Fruit fly (Drosophila melanogaster) whole organism, embryonic: ENCODE results near the gene CG34332.

ENCODE experiments used
- ATbp ChIP-seq: fragments of 200-800 bp; sonication (Bioruptor generic); optimal IDR thresholded peaks from 2 replicates; lab custom pipeline; 2017; ENCODE audit warnings: missing biosample characterization, mild to moderate bottlenecking, missing genetic modification characterization, missing genetic modification reagents
- Aef1 ChIP-seq: fragments of 200-800 bp; sonication (Bioruptor generic); IDR thresholded peaks from 3 replicates; pipeline ENCODE4 v1.3.6; 2022; ENCODE audit warnings: missing biosample characterization, missing genetic modification characterization
- Atf3 ChIP-seq: fragments of 200-800 bp; sonication (Bioruptor generic); optimal IDR thresholded peaks from 3 replicates; lab custom pipeline; 2016; ENCODE audit warnings: missing biosample characterization, missing genetic modification characterization
- Bdp1 ChIP-seq: fragments of 200-800 bp; sonication (Bioruptor generic); optimal IDR thresholded peaks from 3 replicates; lab custom pipeline; 2016; ENCODE audit warnings: missing biosample characterization, missing genetic modification characterization
- Blimp-1 ChIP-seq: fragments of 200-800 bp; sonication (Bioruptor generic); optimal IDR thresholded peaks from 3 replicates; lab custom pipeline; 2018; ENCODE audit warnings: missing biosample characterization, missing genetic modification characterization, mild to moderate bottlenecking, moderate library complexity, missing genetic modification reagents
- CG11560 ChIP-seq: fragments of 200-800 bp; sonication (Bioruptor generic); IDR thresholded peaks from 3 replicates; pipeline ENCODE4 v1.3.6; 2022; ENCODE audit warnings: missing biosample characterization, missing genetic modification characterization
- CG14050 ChIP-seq: fragments of 200-800 bp; sonication (Bioruptor generic); IDR thresholded peaks from 3 replicates; pipeline ENCODE4 v1.3.6; 2022; ENCODE audit warnings: missing biosample characterization, missing genetic modification characterization
- CG17328 ChIP-seq: fragments of 200-800 bp; sonication (Bioruptor generic); IDR thresholded peaks from 2 replicates; pipeline ENCODE4 v1.3.6; 2022; ENCODE audit warnings: missing biosample characterization, missing genetic modification characterization
- CG17385 ChIP-seq: fragments of 200-800 bp; sonication (Bioruptor generic); optimal IDR thresholded peaks from 3 replicates; lab custom pipeline; 2018; ENCODE audit warnings: missing biosample characterization, mild to moderate bottlenecking, missing genetic modification characterization
- CG2712 ChIP-seq: fragments of 200-800 bp; optimal IDR thresholded peaks from 3 replicates; lab custom pipeline; 2019; ENCODE audit warnings: missing biosample characterization, mild to moderate bottlenecking, missing genetic modification characterization, moderate library complexity
- CG2889 ChIP-seq: fragments of 200-800 bp; sonication (Bioruptor generic); IDR thresholded peaks from 3 replicates; pipeline ENCODE4 v1.3.6; 2022; ENCODE audit warnings: missing biosample characterization, missing genetic modification characterization
- CG30020 ChIP-seq: fragments of 200-800 bp; optimal IDR thresholded peaks from 2 replicates; lab custom pipeline; 2019; ENCODE audit warnings: missing biosample characterization, mild to moderate bottlenecking, missing genetic modification characterization, moderate library complexity
- CG33213 ChIP-seq: fragments of 200-800 bp; sonication (Bioruptor generic); optimal IDR thresholded peaks from 3 replicates; lab custom pipeline; 2016; ENCODE audit warnings: missing biosample characterization, missing genetic modification characterization
- CG34376 ChIP-seq: fragments of 200-800 bp; sonication (Bioruptor generic); optimal IDR thresholded peaks from 2 replicates; lab custom pipeline; 2018; ENCODE audit warnings: missing biosample characterization, mild to moderate bottlenecking, missing genetic modification characterization
- CG6765 ChIP-seq: fragments of 200-800 bp; sonication (Bioruptor generic); optimal IDR thresholded peaks from 3 replicates; lab custom pipeline; 2017; ENCODE audit warnings: missing biosample characterization, mild to moderate bottlenecking, missing genetic modification characterization
- CG7745 ChIP-seq: fragments of 200-800 bp; sonication (Bioruptor generic); optimal IDR thresholded peaks from 2 replicates; lab custom pipeline; 2018; ENCODE audit warnings: missing biosample characterization, mild to moderate bottlenecking, missing genetic modification characterization, moderate library complexity
- D19A ChIP-seq: fragments of 200-800 bp; optimal IDR thresholded peaks from 3 replicates; lab custom pipeline; 2019; ENCODE audit warnings: missing biosample characterization, mild to moderate bottlenecking, missing genetic modification characterization, moderate library complexity
- Dip2 ChIP-seq: fragments of 200-800 bp; sonication (Bioruptor generic); IDR thresholded peaks from 2 replicates; pipeline ENCODE4 v1.3.6; 2022; ENCODE audit warnings: missing biosample characterization, missing genetic modification characterization
- Dll ChIP-seq: fragments of 200-800 bp; sonication (Bioruptor generic); IDR thresholded peaks from 4 replicates; pipeline ENCODE4 v1.3.6; 2022; ENCODE audit warnings: missing biosample characterization, missing genetic modification characterization; ENCODE audit not compliant: partially characterized antibody
- Dref ChIP-seq: fragments of 200-800 bp; sonication (Bioruptor generic); IDR thresholded peaks from 2 replicates; pipeline ENCODE4 v1.3.6; 2022; ENCODE audit warnings: missing biosample characterization, missing genetic modification characterization
- Gug ChIP-seq: fragments of 200-800 bp; sonication (Bioruptor generic); IDR thresholded peaks from 4 replicates; pipeline ENCODE4 v1.3.6; 2022; ENCODE audit warnings: missing biosample characterization, missing genetic modification characterization
- Hr78 ChIP-seq, 2 experiments: fragments of 200-800 bp in 1 of 2; fragments of >200 bp in 1 of 2; sonication (Bioruptor generic) in 1 of 2; optimal IDR thresholded peaks; 2 replicates each; lab custom pipeline; 2017 to 2019; ENCODE audit warnings: missing biosample characterization in 2 of 2, missing genetic modification characterization in 2 of 2, mild to moderate bottlenecking in 1 of 2, moderate library complexity in 1 of 2
- Hsf ChIP-seq: fragments of 200-800 bp; sonication (Bioruptor generic); optimal IDR thresholded peaks from 3 replicates; lab custom pipeline; 2016; ENCODE audit warnings: missing biosample characterization, missing genetic modification characterization
- Myb ChIP-seq: fragments of 200-800 bp; sonication (Bioruptor generic); optimal IDR thresholded peaks from 2 replicates; lab custom pipeline; 2016; ENCODE audit warnings: missing biosample characterization, missing genetic modification characterization
- Oli ChIP-seq: fragments of 200-800 bp; sonication (Bioruptor generic); optimal IDR thresholded peaks from 2 replicates; lab custom pipeline; 2018; ENCODE audit warnings: missing biosample characterization, mild to moderate bottlenecking, missing genetic modification characterization, moderate library complexity
- Ptx1 ChIP-seq: fragments of 200-800 bp; sonication (Bioruptor generic); IDR thresholded peaks from 2 replicates; pipeline ENCODE4 v1.3.6; 2022; ENCODE audit warnings: missing biosample characterization, missing genetic modification characterization
- Stat92E ChIP-seq, 3 experiments: fragments of >200 bp in 2 of 3; fragments of 200-800 bp in 1 of 3; sonication (Bioruptor generic) in 1 of 3; optimal IDR thresholded peaks; 2 replicates each; lab custom pipeline; 2017 to 2019; ENCODE audit warnings: missing biosample characterization in 3 of 3, missing genetic modification characterization in 3 of 3, mild to moderate bottlenecking in 1 of 3, moderate library complexity in 1 of 3
- Vsx1 ChIP-seq: fragments of 200-800 bp; sonication (Bioruptor generic); optimal IDR thresholded peaks from 2 replicates; lab custom pipeline; 2017; ENCODE audit warnings: missing biosample characterization, mild to moderate bottlenecking, missing genetic modification characterization, missing genetic modification reagents
- abd-A ChIP-seq: fragments of 200-800 bp; sonication (Bioruptor generic); optimal IDR thresholded peaks from 3 replicates; lab custom pipeline; 2019; ENCODE audit warnings: missing biosample characterization, mild to moderate bottlenecking, missing genetic modification characterization, moderate library complexity
- chn ChIP-seq: fragments of 200-800 bp; sonication (Bioruptor generic); optimal IDR thresholded peaks from 2 replicates; lab custom pipeline; 2016; ENCODE audit warnings: missing biosample characterization, missing genetic modification characterization
- ci ChIP-seq: fragments of 200-800 bp; sonication (Bioruptor generic); IDR thresholded peaks from 3 replicates; pipeline ENCODE4 v1.3.6; 2022; ENCODE audit warnings: missing biosample characterization, missing genetic modification characterization
- dmrt99B ChIP-seq: fragments of 200-800 bp; sonication (Bioruptor generic); optimal IDR thresholded peaks from 2 replicates; lab custom pipeline; 2018; ENCODE audit warnings: missing biosample characterization, mild to moderate bottlenecking, missing genetic modification characterization, moderate library complexity
- ftz-f1 ChIP-seq: fragments of 200-800 bp; sonication (Bioruptor generic); optimal IDR thresholded peaks from 2 replicates; lab custom pipeline; 2016; ENCODE audit warnings: missing biosample characterization, missing genetic modification characterization
- grau ChIP-seq: fragments of 200-800 bp; optimal IDR thresholded peaks from 3 replicates; lab custom pipeline; 2019; ENCODE audit warnings: missing biosample characterization, mild to moderate bottlenecking, missing genetic modification characterization, moderate library complexity
- lab ChIP-seq: fragments of 200-800 bp; sonication (Bioruptor generic); optimal IDR thresholded peaks from 3 replicates; lab custom pipeline; 2017; ENCODE audit warnings: missing biosample characterization, missing genetic modification characterization, mild to moderate bottlenecking, moderate library complexity, missing genetic modification reagents
- lola ChIP-seq, 3 experiments: fragments of >200 bp in 2 of 3; fragments of 200-800 bp in 1 of 3; sonication (Bioruptor generic) in 1 of 3; optimal IDR thresholded peaks; 2 replicates each; lab custom pipeline; 2017 to 2019; ENCODE audit warnings: missing biosample characterization in 3 of 3, missing genetic modification characterization in 3 of 3, mild to moderate bottlenecking in 1 of 3, moderate library complexity in 1 of 3
- nerfin-2 ChIP-seq: fragments of 200-800 bp; sonication (Bioruptor generic); IDR thresholded peaks from 2 replicates; pipeline ENCODE4 v1.3.6; 2022; ENCODE audit warnings: missing biosample characterization, missing genetic modification characterization; ENCODE audit not compliant: partially characterized antibody
- prd ChIP-seq, 3 experiments: fragments of >200 bp in 2 of 3; fragments of 200-800 bp in 1 of 3; sonication (Bioruptor generic) in 1 of 3; optimal IDR thresholded peaks in 2 of 3; IDR thresholded peaks in 1 of 3; 2 replicates in 2 of 3; 3 replicates in 1 of 3; pipeline versions ENCODE4 v1.3.6 to Lab custom; 2017 to 2022; ENCODE audit warnings: missing biosample characterization in 1 of 3, missing genetic modification characterization in 1 of 3
- scrt ChIP-seq: fragments of 200-800 bp; sonication (Bioruptor generic); optimal IDR thresholded peaks from 2 replicates; lab custom pipeline; 2018; ENCODE audit warnings: missing biosample characterization, mild to moderate bottlenecking, missing genetic modification characterization, moderate library complexity
- sens ChIP-seq: fragments of 200-800 bp; sonication (Bioruptor generic); peaks from one replicate; lab custom pipeline; 2016; ENCODE audit warnings: missing biosample characterization, missing genetic modification characterization
- sima ChIP-seq: fragments of 200-800 bp; sonication (Bioruptor generic); optimal IDR thresholded peaks from 2 replicates; lab custom pipeline; 2016; ENCODE audit warnings: missing biosample characterization, missing genetic modification characterization
- sqz ChIP-seq: fragments of 200-800 bp; sonication (Bioruptor generic); optimal IDR thresholded peaks from 3 replicates; lab custom pipeline; 2018; ENCODE audit warnings: missing biosample characterization, mild to moderate bottlenecking, missing genetic modification characterization
- stc ChIP-seq: fragments of 200-800 bp; sonication (Bioruptor generic); IDR thresholded peaks from 2 replicates; pipeline ENCODE4 v1.3.6; 2022; ENCODE audit warnings: missing biosample characterization, missing genetic modification characterization
- tap ChIP-seq: fragments of 200-800 bp; optimal IDR thresholded peaks from 3 replicates; lab custom pipeline; 2019; ENCODE audit warnings: missing biosample characterization, mild to moderate bottlenecking, missing genetic modification characterization, moderate library complexity
- twi ChIP-seq: fragments of 200-800 bp; optimal IDR thresholded peaks from 2 replicates; lab custom pipeline; 2019; ENCODE audit warnings: missing biosample characterization, mild to moderate bottlenecking, missing genetic modification characterization, moderate library complexity
- unpg ChIP-seq: fragments of 200-800 bp; sonication (Bioruptor generic); optimal IDR thresholded peaks from 3 replicates; lab custom pipeline; 2018; ENCODE audit warnings: missing biosample characterization, mild to moderate bottlenecking, missing genetic modification characterization, moderate library complexity
- vfl ChIP-seq: fragments of 200-800 bp; sonication (Bioruptor generic); optimal IDR thresholded peaks from 2 replicates; lab custom pipeline; 2016; ENCODE audit warnings: missing biosample characterization, missing genetic modification characterization
- zen2 ChIP-seq: fragments of 200-800 bp; sonication (Bioruptor generic); IDR thresholded peaks from 3 replicates; pipeline ENCODE4 v1.3.6; 2022; ENCODE audit warnings: missing biosample characterization, missing genetic modification characterization; ENCODE audit not compliant: partially characterized antibody
- zfh2 ChIP-seq: fragments of 200-800 bp; sonication (Bioruptor generic); optimal IDR thresholded peaks from 2 replicates; lab custom pipeline; 2016; ENCODE audit warnings: missing biosample characterization, missing genetic modification characterization

CG34332 gene

dm6 chrX:20173464-20173995, 32.7 kb downstream of the CG34332 start, which contains the start of gene AnxB10 (continued):
- TF ChIP-seq Aef1 (GFP tag; lab: Robert Waterston, UW) (peak; percentile 47; the same call in 2 of the 3 replicates), CG34376 (GFP tag; lab: Kevin White, UChicago) (no peak), Stat92E (GFP tag; optimal IDR thresholded peaks at IDR 0.05; lab: Kevin White, UChicago) (no peak), abd-A (tag; lab: Kevin White, UChicago) (no peak), CG6765 (GFP tag; lab: Kevin White, UChicago) (peak; percentile 33), Ptx1 (peak; percentile 69), CG17328 (GFP tag; lab: Robert Waterston, UW) (no peak), zfh2 (peak; percentile 25), dmrt99B (tag; lab: Kevin White, UChicago) (peak; percentile 79), Blimp-1 (GFP tag; lab: Kevin White, UChicago) (peak; percentile 64), scrt (GFP tag; lab: Kevin White, UChicago) (peak; percentile 41), CG14050 (GFP tag; lab: Robert Waterston, UW) (no peak), Hr78 (GFP tag; optimal IDR thresholded peaks at IDR 0.05; lab: Kevin White, UChicago) (no peak), Dll (GFP tag; lab: Robert Waterston, UW) (no peak), stc (GFP tag; lab: Robert Waterston, UW) (0 out of 2 replicates have a peak, but pooled peaks have one; percentile 52), twi (tag; lab: Kevin White, UChicago) (no peak), Dref (GFP tag; lab: Robert Waterston, UW) (no peak), sens (peak; percentile 93), Oli (peak; percentile 69), CG17385 (peak; percentile 39), unpg (peak; percentile 29), nerfin-2 (GFP tag; lab: Robert Waterston, UW) (no peak), Atf3 (GFP tag; lab: Kevin White, UChicago) (peak; percentile 2), prd (optimal IDR thresholded peaks at IDR 0.05; lab: Kevin White, UChicago) (no peak), prd (GFP tag; IDR thresholded peaks at IDR 0.05; lab: Robert Waterston, UW) (peak; percentile 44; the same call in 2 of the 3 replicates), D19A (tag; lab: Kevin White, UChicago) (peak; percentile 56), Hsf (GFP tag; lab: Kevin White, UChicago) (peak; percentile 62), Gug (GFP tag; lab: Robert Waterston, UW) (0 out of 4 replicates have a peak, but pooled peaks have one; percentile 20), chn (GFP tag; lab: Kevin White, UChicago) (peak; percentile 44), zen2 (GFP tag; lab: Robert Waterston, UW) (no peak), ATbp (GFP tag; lab: Kevin White, UChicago) (peak; percentile 14), ci (no peak), lola (GFP tag; optimal IDR thresholded peaks at IDR 0.05; lab: Kevin White, UChicago) (peak in 1 of 3 experiments; percentile 30), CG30020 (tag; lab: Kevin White, UChicago) (no peak), CG11560 (tag; lab: Robert Waterston, UW) (0 out of 3 replicates have a peak, but pooled peaks have one; percentile 7), Vsx1 (GFP tag; lab: Kevin White, UChicago) (no peak), grau (tag; lab: Kevin White, UChicago) (peak; percentile 49), sima (no peak), lab (peak; percentile 76), ftz-f1 (GFP tag; lab: Kevin White, UChicago) (no peak), CG7745 (tag; lab: Kevin White, UChicago) (no peak), Dip2 (GFP tag; lab: Robert Waterston, UW) (no peak), CG2889 (GFP tag; lab: Robert Waterston, UW) (no peak), vfl (GFP tag; lab: Kevin White, UChicago) (no peak), CG33213 (GFP tag; lab: Kevin White, UChicago) (no peak), tap (peak; percentile 36), sqz (GFP tag; lab: Kevin White, UChicago) (no peak), CG2712 (tag; lab: Kevin White, UChicago) (peak; percentile 61), Bdp1 (GFP tag; lab: Kevin White, UChicago) (peak; percentile 1), Myb (GFP tag; lab: Kevin White, UChicago) (peak; percentile 4)
